Worm (Caenorhabditis elegans): ENCODE results near the gene elo-3.
"Not testable (repeated sequence)": the region's sequence is repeated elsewhere in the genome, so short reads cannot be mapped to it uniquely, and the experiment has no call there.

elo-3 gene

DNA sequence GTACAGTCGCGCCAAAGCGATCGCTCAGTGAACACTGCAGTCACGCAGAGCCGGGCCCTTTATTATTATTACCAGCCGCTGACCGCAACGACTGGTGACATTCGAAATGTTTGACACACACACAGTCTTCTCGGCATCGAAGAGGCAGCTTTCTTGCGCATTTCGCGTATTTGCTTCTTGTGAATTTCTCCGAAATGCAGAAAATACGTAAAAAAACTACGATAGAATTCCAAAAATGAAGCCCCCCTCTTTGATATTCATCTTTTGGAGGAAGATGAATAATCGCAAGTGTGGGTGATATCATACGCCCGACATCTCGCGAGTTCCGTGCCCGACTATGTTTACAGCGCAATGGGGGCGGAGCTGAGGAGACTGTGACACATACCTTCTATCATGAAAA lies 15.8 kb downstream of the elo-3 start:
- TF ChIP-seq K09A11.1 (tag; optimal IDR thresholded peaks at IDR 0.05; ENCODE audit: insufficient read depth) (no peak), ceh-34 (tag; optimal IDR thresholded peaks at IDR 0.05) (no peak), rnt-1 (tag; optimal IDR thresholded peaks at IDR 0.05) (no peak), unc-3 (GFP tag; conservative IDR thresholded peaks at IDR 0.05) (no peak), unc-3 (tag; optimal IDR thresholded peaks at IDR 0.05) (no peak), pat-9 (tag; optimal IDR thresholded peaks at IDR 0.05) (no peak), lim-6 (tag; optimal IDR thresholded peaks at IDR 0.05) (no peak), eyg-1 (tag; optimal IDR thresholded peaks at IDR 0.05) (no peak), ceh-2 (tag; optimal IDR thresholded peaks at IDR 0.05) (no peak), ceh-9 (tag; optimal IDR thresholded peaks at IDR 0.05) (no peak), C38D4.7 (GFP tag; optimal IDR thresholded peaks at IDR 0.05) (no peak), gmeb-2 (tag; optimal IDR thresholded peaks at IDR 0.05) (no peak), pqm-1 (tag; optimal IDR thresholded peaks at IDR 0.05) (no peak), tbx-2 (tag; optimal IDR thresholded peaks at IDR 0.05) (no peak), nhr-232 (tag; optimal IDR thresholded peaks at IDR 0.05) (no peak), nhr-11 (tag; optimal IDR thresholded peaks at IDR 0.05) (no peak), fkh-10 (GFP tag; optimal IDR thresholded peaks at IDR 0.05) (no peak)

ce11 chrIV:7254690-7255089 lies 17.2 kb downstream of the elo-3 start, which contains the start of gene C06E4.5:
TSS of gene C06E4.5 (plus strand) at chrIV:7254990.
- TF ChIP-seq eyg-1 (tag; optimal IDR thresholded peaks at IDR 0.05); lin-11 (tag; optimal IDR thresholded peaks at IDR 0.05); ceh-19 (GFP tag; optimal IDR thresholded peaks at IDR 0.05): not testable (repeated sequence)

DNA sequence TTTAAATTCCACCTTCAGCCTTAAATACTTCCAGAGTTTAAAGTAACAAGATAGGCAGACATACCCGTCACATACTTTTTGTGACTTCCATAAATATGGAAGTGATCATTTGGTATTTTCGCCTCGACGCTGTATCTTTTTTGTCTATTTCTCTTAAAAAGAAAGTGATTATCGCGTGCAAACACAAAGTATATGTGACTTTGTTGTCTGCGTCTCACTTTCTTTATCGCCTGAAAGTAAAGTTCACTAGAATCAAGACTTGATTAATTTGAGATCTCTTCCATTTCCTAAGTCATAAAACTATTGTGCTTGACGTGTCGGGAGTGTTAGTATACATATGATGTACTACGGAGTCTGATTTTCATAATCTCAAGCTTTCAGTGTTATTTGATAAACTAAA lies 20.7 kb downstream of the elo-3 start, which contains the start of gene C06E4.6:
TSS of gene C06E4.6 (minus strand) at position 51 of the 400 bp plus-strand sequence.
- no peak for TF ChIP-seq C38D4.7 (GFP tag; optimal IDR thresholded peaks at IDR 0.05)
- no peak for TF ChIP-seq gmeb-2 (tag; optimal IDR thresholded peaks at IDR 0.05)
- TF ChIP-seq hlh-13 (GFP tag; optimal IDR thresholded peaks at IDR 0.05): no peak
- no peak for TF ChIP-seq dmd-4 (tag; optimal IDR thresholded peaks at IDR 0.05; ENCODE audit: borderline replicate concordance)
- TF ChIP-seq ceh-19 (GFP tag; optimal IDR thresholded peaks at IDR 0.05): no peak
- TF ChIP-seq ets-4 (tag; optimal IDR thresholded peaks at IDR 0.05): no peak

ce11 chrIV:7260587-7260986 lies 23.1 kb downstream of the elo-3 start, which contains the start of gene C06E4.3:
TSS of gene C06E4.3 (plus strand) at chrIV:7260875.
- TF ChIP-seq ceh-22 (tag; optimal IDR thresholded peaks at IDR 0.05) (no peak), ceh-30 (tag; optimal IDR thresholded peaks at IDR 0.05) (no peak), ceh-24 (tag; optimal IDR thresholded peaks at IDR 0.05) (no peak), fkh-10 (GFP tag; optimal IDR thresholded peaks at IDR 0.05) (no peak), madf-2 (tag; optimal IDR thresholded peaks at IDR 0.05) (no peak), dmd-4 (tag; optimal IDR thresholded peaks at IDR 0.05; ENCODE audit: borderline replicate concordance) (no peak)

- TF ChIP-seq tbx-2 (tag; optimal IDR thresholded peaks at IDR 0.05) (no peak), hlh-6 (tag; optimal IDR thresholded peaks at IDR 0.05) (no peak), gmeb-2 (tag; optimal IDR thresholded peaks at IDR 0.05) (no peak), elt-2 (tag; optimal IDR thresholded peaks at IDR 0.05) (no peak), ceh-18 (tag; optimal IDR thresholded peaks at IDR 0.05) (no peak), pha-4 (tag; optimal IDR thresholded peaks at IDR 0.05) (no peak), npax-4 (tag; optimal IDR thresholded peaks at IDR 0.05) (no peak), madf-2 (tag; optimal IDR thresholded peaks at IDR 0.05) (no peak), unc-42 (tag; optimal IDR thresholded peaks at IDR 0.05) (no peak), ceh-30 (tag; optimal IDR thresholded peaks at IDR 0.05) (no peak), T23F11.4 (GFP tag; optimal IDR thresholded peaks at IDR 0.05) (no peak), unc-3 (GFP tag; conservative IDR thresholded peaks at IDR 0.05) (no peak), unc-3 (tag; optimal IDR thresholded peaks at IDR 0.05) (no peak), ceh-6 (GFP tag; optimal IDR thresholded peaks at IDR 0.05) (no peak), K02D7.2 (tag; optimal IDR thresholded peaks at IDR 0.05) (no peak), hlh-8 (tag; optimal IDR thresholded peaks at IDR 0.05) (no peak), ceh-48 (tag; optimal IDR thresholded peaks at IDR 0.05) (no peak), ets-4 (tag; optimal IDR thresholded peaks at IDR 0.05) (no peak)
These were observed 25.6 kb downstream of the elo-3 start, which contains the start of gene glb-2 for ce11 chrIV:7263137-7263536. TSS of gene glb-2 (minus strand) at chrIV:7263237.

All from whole organism, late embryonic.